Fruit fly (Drosophila melanogaster): Measurements from ENCODE around the gene CG10068.
A peak's percentile ranks its signal among the peaks of the same experiment; 100 is the strongest.

The CG10068 gene

dm6 chr3R:7109760-7110303, 18.0 kb downstream of the CG10068 start:
- TF ChIP-seq D1 (tag; optimal IDR thresholded peaks at IDR 0.05) (no peak), CG34367 (tag; optimal IDR thresholded peaks at IDR 0.05) (no peak), Snoo (tag; optimal IDR thresholded peaks at IDR 0.05) (peak; percentile 41), CG14655 (GFP tag; optimal IDR thresholded peaks at IDR 0.05) (no peak), Pif1B (GFP tag; optimal IDR thresholded peaks at IDR 0.05) (peak; percentile 23), rn (GFP tag; IDR thresholded peaks at IDR 0.05) (no peak), CG10348 (GFP tag; IDR thresholded peaks at IDR 0.05) (no peak), CG9948 (tag; optimal IDR thresholded peaks at IDR 0.05) (no peak), fd96Ca (GFP tag; IDR thresholded peaks at IDR 0.05) (no peak), CG32121 (GFP tag; IDR thresholded peaks at IDR 0.05) (no peak), CG8301 (tag; optimal IDR thresholded peaks at IDR 0.05) (peak; percentile 5), CG4496 (GFP tag; IDR thresholded peaks at IDR 0.05) (0 out of 3 replicates have a peak, but pooled peaks have one; percentile 48), Pif1A (GFP tag; optimal IDR thresholded peaks at IDR 0.05) (no peak), CG15710 (tag; optimal IDR thresholded peaks at IDR 0.05) (no peak), EcR (GFP tag; optimal IDR thresholded peaks at IDR 0.05) (peak; percentile 82), CG8159 (tag; optimal IDR thresholded peaks at IDR 0.05) (no peak), CG12605 (GFP tag; IDR thresholded peaks at IDR 0.05) (no peak), CG13204 (GFP tag; optimal IDR thresholded peaks at IDR 0.05) (peak; percentile 76), gl (tag; optimal IDR thresholded peaks at IDR 0.05) (no peak), Ets98B (GFP tag; IDR thresholded peaks at IDR 0.05) (no peak; the same call in 1 of the 2 replicates), CG17806 (tag; optimal IDR thresholded peaks at IDR 0.05) (no peak)

dm6 chr3R:7108589-7109312, 19.1 kb downstream of the CG10068 start:
- TF ChIP-seq Pif1A (GFP tag; optimal IDR thresholded peaks at IDR 0.05) = peak; percentile 94
- no peak for TF ChIP-seq CG32121 (GFP tag; IDR thresholded peaks at IDR 0.05)
- peak; percentile 95 for TF ChIP-seq Snoo (tag; optimal IDR thresholded peaks at IDR 0.05)
- peak; percentile 96 for TF ChIP-seq CG17806 (tag; optimal IDR thresholded peaks at IDR 0.05)
- peak; percentile 68 for TF ChIP-seq gl (tag; optimal IDR thresholded peaks at IDR 0.05)
- TF ChIP-seq CG14655 (GFP tag; optimal IDR thresholded peaks at IDR 0.05) = peak; percentile 98
- no peak for TF ChIP-seq EcR (GFP tag; optimal IDR thresholded peaks at IDR 0.05)
- peak; percentile 90 for TF ChIP-seq Pif1B (GFP tag; optimal IDR thresholded peaks at IDR 0.05)
- peak; percentile 96 for TF ChIP-seq CG8159 (tag; optimal IDR thresholded peaks at IDR 0.05)
- peak; percentile 98 for TF ChIP-seq CG8301 (tag; optimal IDR thresholded peaks at IDR 0.05)
- TF ChIP-seq CG15710 (tag; optimal IDR thresholded peaks at IDR 0.05) = peak; percentile 96
- TF ChIP-seq CG12605 (GFP tag; IDR thresholded peaks at IDR 0.05) = no peak
- TF ChIP-seq CG10348 (GFP tag; IDR thresholded peaks at IDR 0.05) = no peak
- TF ChIP-seq rn (GFP tag; IDR thresholded peaks at IDR 0.05) = no peak
- TF ChIP-seq CG9948 (tag; optimal IDR thresholded peaks at IDR 0.05) = peak; percentile 96
- no peak for TF ChIP-seq Ets98B (GFP tag; IDR thresholded peaks at IDR 0.05)
- TF ChIP-seq CG34367 (tag; optimal IDR thresholded peaks at IDR 0.05) = peak; percentile 95
- peak; percentile 71 for TF ChIP-seq CG13204 (GFP tag; optimal IDR thresholded peaks at IDR 0.05)
- TF ChIP-seq fd96Ca (GFP tag; IDR thresholded peaks at IDR 0.05) = no peak
- TF ChIP-seq D1 (tag; optimal IDR thresholded peaks at IDR 0.05) = peak; percentile 95
- TF ChIP-seq CG4496 (GFP tag; IDR thresholded peaks at IDR 0.05) = no peak

dm6 chr3R:7107713-7108588, 19.9 kb downstream of the CG10068 start:
- no peak for TF ChIP-seq CG8301 (tag; optimal IDR thresholded peaks at IDR 0.05)
- TF ChIP-seq fd96Ca (GFP tag; IDR thresholded peaks at IDR 0.05) = no peak
- no peak for TF ChIP-seq CG12605 (GFP tag; IDR thresholded peaks at IDR 0.05)
- TF ChIP-seq CG32121 (GFP tag; IDR thresholded peaks at IDR 0.05) = no peak
- peak; percentile 99 for TF ChIP-seq EcR (GFP tag; optimal IDR thresholded peaks at IDR 0.05)
- no peak for TF ChIP-seq rn (GFP tag; IDR thresholded peaks at IDR 0.05)
- peak; percentile 34 for TF ChIP-seq CG13204 (GFP tag; optimal IDR thresholded peaks at IDR 0.05)
- no peak for TF ChIP-seq Pif1B (GFP tag; optimal IDR thresholded peaks at IDR 0.05)
- peak; percentile 10 for TF ChIP-seq D1 (tag; optimal IDR thresholded peaks at IDR 0.05)
- TF ChIP-seq Ets98B (GFP tag; IDR thresholded peaks at IDR 0.05) = no peak
- no peak for TF ChIP-seq gl (tag; optimal IDR thresholded peaks at IDR 0.05)
- TF ChIP-seq CG34367 (tag; optimal IDR thresholded peaks at IDR 0.05) = no peak
- peak; percentile 38 for TF ChIP-seq CG9948 (tag; optimal IDR thresholded peaks at IDR 0.05)
- no peak for TF ChIP-seq CG10348 (GFP tag; IDR thresholded peaks at IDR 0.05)
- no peak for TF ChIP-seq CG17806 (tag; optimal IDR thresholded peaks at IDR 0.05)
- TF ChIP-seq Pif1A (GFP tag; optimal IDR thresholded peaks at IDR 0.05) = no peak
- TF ChIP-seq CG15710 (tag; optimal IDR thresholded peaks at IDR 0.05) = no peak
- peak; percentile 7 for TF ChIP-seq CG14655 (GFP tag; optimal IDR thresholded peaks at IDR 0.05)
- TF ChIP-seq Snoo (tag; optimal IDR thresholded peaks at IDR 0.05) = no peak
- no peak for TF ChIP-seq CG4496 (GFP tag; IDR thresholded peaks at IDR 0.05)
- peak; percentile 4 for TF ChIP-seq CG8159 (tag; optimal IDR thresholded peaks at IDR 0.05)

dm6 chr3R:7105503-7106164, 22.2 kb downstream of the CG10068 start:
- no peak for TF ChIP-seq CG8301 (tag; optimal IDR thresholded peaks at IDR 0.05)
- TF ChIP-seq EcR (GFP tag; optimal IDR thresholded peaks at IDR 0.05) = no peak
- no peak for TF ChIP-seq CG32121 (GFP tag; IDR thresholded peaks at IDR 0.05)
